Fruit fly (Drosophila melanogaster): ENCODE measurements around the gene alt.

The alt gene

DNA sequence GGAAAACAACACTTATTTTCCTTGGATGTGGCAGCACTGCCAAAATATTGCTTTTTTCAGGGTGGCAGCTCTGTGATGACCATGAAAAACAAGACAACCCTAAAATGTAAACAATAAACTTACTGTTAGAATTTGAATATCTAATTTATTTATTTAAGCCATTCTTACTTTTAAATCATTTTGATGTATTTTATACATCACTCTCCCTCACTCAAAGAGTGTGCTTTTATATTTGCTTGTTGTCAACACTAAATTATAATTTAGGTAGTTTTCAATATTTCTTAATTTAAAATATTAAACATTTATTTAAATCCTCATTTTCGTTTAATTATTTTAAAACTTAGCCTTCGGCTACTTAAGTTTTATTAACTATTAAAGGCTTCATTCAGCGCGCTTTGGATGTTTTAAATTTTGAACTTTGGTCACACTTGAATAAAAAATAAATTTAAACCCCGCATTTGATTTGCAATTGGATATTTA is 11.4 kb downstream of the alt start, which contains the start of the genes CG7523 and Mps1:
Gene CG7523 (minus strand): TSS at position 39 of the 480 bp plus-strand sequence.
Gene Mps1 (plus strand): TSS at position 415 of the 480 bp plus-strand sequence.
- TF ChIP-seq Myc (optimal IDR thresholded peaks at IDR 0.05) (no peak), ttk (optimal IDR thresholded peaks at IDR 0.05) (no peak), h (optimal IDR thresholded peaks at IDR 0.05) (no peak), insv (optimal IDR thresholded peaks at IDR 0.05) (no peak), psq (optimal IDR thresholded peaks at IDR 0.05) (no peak), Sin3A (optimal IDR thresholded peaks at IDR 0.05) (no peak)

DNA sequence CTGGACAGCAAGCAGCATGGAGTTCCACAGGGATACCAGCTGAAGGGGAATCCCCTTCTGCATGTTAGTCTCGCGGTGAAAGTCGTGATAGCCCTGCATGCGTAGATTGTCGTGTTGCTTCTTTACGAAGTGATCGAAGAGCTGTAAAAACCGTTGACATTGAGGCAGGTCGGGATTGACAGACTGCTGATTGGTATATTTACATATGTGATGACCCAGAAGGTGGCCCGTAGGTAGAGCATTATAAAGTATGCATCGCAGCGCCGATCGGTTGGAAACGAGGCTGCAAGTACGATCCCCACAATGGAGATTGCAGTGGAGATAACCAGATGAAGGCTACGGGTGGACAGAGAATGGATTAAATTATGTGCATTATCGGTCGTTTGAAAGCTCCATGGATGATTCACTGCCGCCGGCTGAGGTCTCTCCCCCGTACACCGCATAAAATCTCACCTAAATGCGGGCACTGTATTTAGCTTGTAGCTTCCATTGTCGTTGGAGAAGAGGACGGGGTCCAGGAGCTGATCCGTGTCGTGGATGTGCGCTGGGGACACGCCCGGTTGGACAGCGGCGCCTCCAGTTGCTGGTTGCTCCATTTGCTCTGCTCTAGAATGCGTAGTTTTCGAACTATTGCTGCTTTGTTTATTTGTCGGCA is 12.0 kb downstream of the alt start:
- TF ChIP-seq h (optimal IDR thresholded peaks at IDR 0.05) (no peak), Sin3A (optimal IDR thresholded peaks at IDR 0.05) (no peak), Myc (optimal IDR thresholded peaks at IDR 0.05) (no peak), psq (optimal IDR thresholded peaks at IDR 0.05) (no peak), insv (optimal IDR thresholded peaks at IDR 0.05) (no peak), ttk (optimal IDR thresholded peaks at IDR 0.05) (no peak)

DNA sequence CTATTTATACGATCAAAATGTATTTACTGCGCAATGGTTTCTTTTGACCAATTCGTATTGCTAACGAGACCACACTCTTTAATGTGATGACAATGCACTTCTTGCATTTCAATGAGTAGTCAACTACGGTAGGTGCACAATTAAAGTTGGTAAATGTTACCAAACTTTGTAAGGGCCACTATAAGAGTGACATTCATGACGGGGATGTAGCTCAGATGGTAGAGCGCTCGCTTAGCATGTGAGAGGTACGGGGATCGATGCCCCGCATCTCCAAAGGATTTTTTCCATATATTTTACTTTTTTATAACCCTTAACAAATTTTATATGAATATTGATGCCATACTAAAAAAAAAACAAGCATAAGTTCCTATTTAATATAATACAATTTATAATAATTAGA is 14.3 kb downstream of the alt start:
- no peak for TF ChIP-seq h (optimal IDR thresholded peaks at IDR 0.05)
- TF ChIP-seq psq (optimal IDR thresholded peaks at IDR 0.05) = no peak
- TF ChIP-seq ttk (optimal IDR thresholded peaks at IDR 0.05) = no peak
- no peak for TF ChIP-seq Myc (optimal IDR thresholded peaks at IDR 0.05)
- no peak for TF ChIP-seq insv (optimal IDR thresholded peaks at IDR 0.05)
- TF ChIP-seq Sin3A (optimal IDR thresholded peaks at IDR 0.05) = no peak

DNA sequence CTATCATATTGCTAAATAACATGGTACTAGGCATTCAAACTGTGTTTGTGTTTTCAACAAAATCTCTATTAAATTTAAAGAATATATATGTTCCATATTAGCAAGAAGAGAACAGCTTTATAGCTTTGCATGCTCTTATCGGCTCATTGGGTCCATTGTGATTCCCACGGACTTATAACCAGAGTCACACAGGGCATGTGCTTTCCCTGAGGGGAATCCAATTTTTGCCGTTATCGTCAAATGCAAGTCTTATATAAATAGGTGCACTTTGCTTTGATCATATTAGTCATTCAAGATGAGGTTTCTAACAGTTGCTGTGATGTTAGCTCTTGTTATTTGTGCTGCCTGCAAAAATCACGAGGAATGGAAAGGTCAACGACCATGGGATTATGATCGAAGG is 15.0 kb downstream of the alt start, which contains the start of gene CG45045:
Gene CG45045 (plus strand): TSS at position 294 of the 400 bp plus-strand sequence.
- TF ChIP-seq insv (optimal IDR thresholded peaks at IDR 0.05) (no peak), psq (optimal IDR thresholded peaks at IDR 0.05) (no peak), Myc (optimal IDR thresholded peaks at IDR 0.05) (no peak), h (optimal IDR thresholded peaks at IDR 0.05) (no peak), ttk (optimal IDR thresholded peaks at IDR 0.05) (no peak), Sin3A (optimal IDR thresholded peaks at IDR 0.05) (no peak)

DNA sequence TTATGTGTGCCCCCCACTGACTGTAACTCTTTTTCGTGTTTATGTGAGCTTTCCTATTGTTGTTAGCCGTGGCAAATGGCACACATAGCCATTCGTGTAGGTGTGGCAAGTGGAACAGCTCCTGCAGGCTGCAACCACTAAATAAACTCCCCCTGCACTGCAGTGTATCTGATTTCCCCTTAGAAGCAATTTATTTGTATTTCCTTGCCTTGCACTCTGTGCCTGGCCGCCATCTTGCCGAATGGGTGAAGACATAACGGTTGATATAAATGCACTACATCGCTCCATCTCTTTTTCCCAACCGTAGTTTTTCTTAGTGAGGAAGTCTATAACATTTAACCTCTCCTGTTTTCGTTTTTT is 15.5 kb downstream of the alt start:
- TF ChIP-seq Sin3A (optimal IDR thresholded peaks at IDR 0.05) = no peak
- TF ChIP-seq insv (optimal IDR thresholded peaks at IDR 0.05) = no peak
- TF ChIP-seq psq (optimal IDR thresholded peaks at IDR 0.05) = no peak
- no peak for TF ChIP-seq Myc (optimal IDR thresholded peaks at IDR 0.05)
- TF ChIP-seq ttk (optimal IDR thresholded peaks at IDR 0.05) = no peak
- TF ChIP-seq h (optimal IDR thresholded peaks at IDR 0.05) = no peak

DNA sequence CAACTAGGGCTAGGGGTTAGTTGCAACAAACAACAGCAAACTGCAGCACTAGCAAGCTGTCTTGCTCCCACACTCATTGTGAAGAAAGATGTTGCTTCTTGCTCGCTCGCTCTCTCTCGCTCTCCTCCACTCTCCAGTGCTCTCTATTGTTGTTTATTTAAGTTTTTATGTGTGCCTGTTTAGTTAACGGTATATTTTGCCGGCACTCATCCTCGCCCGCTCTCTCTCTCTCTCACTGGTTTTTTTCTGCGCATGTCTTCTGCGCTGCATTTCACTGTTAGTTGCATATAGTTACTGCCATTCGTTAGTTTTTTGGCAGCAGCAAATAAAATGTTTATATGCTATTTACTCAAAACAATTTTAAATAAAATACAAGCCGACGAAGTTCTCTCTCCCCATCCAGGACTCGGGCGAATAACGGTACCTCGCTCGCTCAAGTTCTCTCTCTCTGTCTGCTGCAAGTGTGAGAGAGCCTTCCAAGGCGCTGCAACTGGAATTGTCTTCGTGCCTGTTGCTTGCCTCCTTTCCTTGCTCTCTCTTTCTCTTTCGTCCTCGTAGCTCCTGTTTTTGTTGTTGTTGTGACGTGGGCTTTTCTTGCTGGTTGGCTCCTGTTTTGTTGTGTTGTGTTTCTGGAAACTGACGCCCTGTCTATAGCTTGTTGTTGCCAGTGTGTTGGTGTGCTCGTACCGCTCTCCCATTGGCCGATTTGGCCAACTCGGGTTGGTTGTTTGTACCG is 16.1 kb downstream of the alt start:
- TF ChIP-seq insv (optimal IDR thresholded peaks at IDR 0.05) = no peak
- no peak for TF ChIP-seq h (optimal IDR thresholded peaks at IDR 0.05)
- no peak for TF ChIP-seq ttk (optimal IDR thresholded peaks at IDR 0.05)

DNA sequence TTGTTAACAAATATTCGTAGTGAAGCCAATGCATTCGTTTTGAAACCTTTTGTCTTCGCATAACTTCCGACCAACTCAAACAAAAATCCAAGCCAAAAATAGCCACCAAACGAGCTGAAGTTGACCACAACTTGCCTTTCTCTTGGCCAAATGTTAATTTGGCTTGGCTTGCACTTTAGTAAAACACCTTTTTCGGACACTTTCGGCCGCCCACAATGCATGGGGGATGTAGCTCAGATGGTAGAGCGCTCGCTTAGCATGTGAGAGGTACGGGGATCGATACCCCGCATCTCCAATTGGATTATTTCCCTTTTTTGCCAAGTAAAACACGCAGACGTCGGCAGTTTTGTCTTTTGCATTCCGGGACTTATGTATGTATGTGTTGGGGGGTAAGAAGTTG is 25.4 kb downstream of the alt start:
- TF ChIP-seq Sin3A (optimal IDR thresholded peaks at IDR 0.05) (no peak), ttk (optimal IDR thresholded peaks at IDR 0.05) (no peak), psq (optimal IDR thresholded peaks at IDR 0.05) (no peak), Myc (optimal IDR thresholded peaks at IDR 0.05) (no peak), h (optimal IDR thresholded peaks at IDR 0.05) (no peak), insv (optimal IDR thresholded peaks at IDR 0.05) (no peak)

DNA sequence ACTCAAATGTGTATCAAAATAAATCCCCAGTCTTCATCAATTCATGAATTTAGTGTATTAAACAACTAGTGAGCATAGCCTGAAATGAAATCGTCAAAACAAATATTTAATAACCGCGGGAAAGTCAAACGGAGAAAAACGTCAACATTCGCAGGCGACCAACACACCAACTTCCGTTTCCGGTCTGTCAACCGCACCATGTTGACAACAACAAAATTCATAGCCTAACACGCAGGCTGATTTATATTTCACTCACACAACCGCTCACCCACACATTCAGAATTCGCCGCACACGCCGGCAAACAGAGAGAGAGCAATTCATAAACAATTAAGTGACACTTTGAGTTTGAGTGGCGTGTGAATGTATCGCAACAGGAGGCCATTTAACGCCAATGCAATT is 27.3 kb downstream of the alt start:
- TF ChIP-seq Myc (optimal IDR thresholded peaks at IDR 0.05) (no peak), h (optimal IDR thresholded peaks at IDR 0.05) (no peak), ttk (optimal IDR thresholded peaks at IDR 0.05) (no peak), psq (optimal IDR thresholded peaks at IDR 0.05) (no peak), Sin3A (optimal IDR thresholded peaks at IDR 0.05) (no peak), insv (optimal IDR thresholded peaks at IDR 0.05) (no peak)

DNA sequence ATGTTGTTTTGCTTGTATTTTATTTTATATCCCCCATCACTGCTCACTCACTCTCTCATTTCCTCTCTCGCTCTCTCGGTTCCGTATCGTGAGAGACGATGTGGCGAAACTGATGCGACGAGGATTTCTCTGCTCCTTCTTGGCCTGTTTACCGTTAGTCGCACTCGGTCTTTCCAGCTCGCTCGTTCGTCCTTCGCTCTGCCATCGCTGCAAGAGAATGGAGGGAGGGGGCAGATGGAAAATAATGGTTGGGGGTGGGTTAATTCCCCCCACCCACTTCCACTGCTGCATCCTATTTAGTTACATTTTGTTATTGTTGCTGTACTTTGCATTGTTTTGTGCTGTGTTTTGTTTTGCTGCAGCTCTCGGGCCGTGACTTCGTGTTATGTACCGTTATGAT is 28.4 kb downstream of the alt start:
- TF ChIP-seq insv (optimal IDR thresholded peaks at IDR 0.05) (no peak), psq (optimal IDR thresholded peaks at IDR 0.05) (no peak), ttk (optimal IDR thresholded peaks at IDR 0.05) (no peak), h (optimal IDR thresholded peaks at IDR 0.05) (no peak), Myc (optimal IDR thresholded peaks at IDR 0.05) (no peak), Sin3A (optimal IDR thresholded peaks at IDR 0.05) (no peak)

DNA sequence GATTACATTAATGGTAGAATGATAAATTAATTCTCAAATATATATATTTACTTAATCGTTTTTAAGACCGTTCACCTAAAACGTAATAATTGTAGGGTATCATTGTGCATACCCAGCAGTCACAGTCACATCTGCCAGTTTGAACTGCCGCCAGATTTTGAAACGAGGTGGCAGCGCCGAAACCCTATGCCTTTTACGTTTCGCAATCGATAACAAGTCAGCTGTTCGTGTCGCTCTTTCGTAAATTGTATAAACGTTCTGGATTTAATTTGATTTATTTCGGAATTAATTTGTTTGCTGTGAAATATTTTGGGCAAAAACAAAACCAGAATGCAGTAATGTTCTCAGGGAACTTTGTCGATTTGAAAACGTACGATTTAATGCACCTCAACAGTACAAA is 34.9 kb downstream of the alt start, which contains the start of gene CG14322:
Gene CG14322 (plus strand): TSS at position 236 of the 400 bp plus-strand sequence.
- TF ChIP-seq psq (optimal IDR thresholded peaks at IDR 0.05) = no peak
- no peak for TF ChIP-seq h (optimal IDR thresholded peaks at IDR 0.05)
- no peak for TF ChIP-seq insv (optimal IDR thresholded peaks at IDR 0.05)
- no peak for TF ChIP-seq Sin3A (optimal IDR thresholded peaks at IDR 0.05)
- no peak for TF ChIP-seq Myc (optimal IDR thresholded peaks at IDR 0.05)
- no peak for TF ChIP-seq ttk (optimal IDR thresholded peaks at IDR 0.05)

DNA sequence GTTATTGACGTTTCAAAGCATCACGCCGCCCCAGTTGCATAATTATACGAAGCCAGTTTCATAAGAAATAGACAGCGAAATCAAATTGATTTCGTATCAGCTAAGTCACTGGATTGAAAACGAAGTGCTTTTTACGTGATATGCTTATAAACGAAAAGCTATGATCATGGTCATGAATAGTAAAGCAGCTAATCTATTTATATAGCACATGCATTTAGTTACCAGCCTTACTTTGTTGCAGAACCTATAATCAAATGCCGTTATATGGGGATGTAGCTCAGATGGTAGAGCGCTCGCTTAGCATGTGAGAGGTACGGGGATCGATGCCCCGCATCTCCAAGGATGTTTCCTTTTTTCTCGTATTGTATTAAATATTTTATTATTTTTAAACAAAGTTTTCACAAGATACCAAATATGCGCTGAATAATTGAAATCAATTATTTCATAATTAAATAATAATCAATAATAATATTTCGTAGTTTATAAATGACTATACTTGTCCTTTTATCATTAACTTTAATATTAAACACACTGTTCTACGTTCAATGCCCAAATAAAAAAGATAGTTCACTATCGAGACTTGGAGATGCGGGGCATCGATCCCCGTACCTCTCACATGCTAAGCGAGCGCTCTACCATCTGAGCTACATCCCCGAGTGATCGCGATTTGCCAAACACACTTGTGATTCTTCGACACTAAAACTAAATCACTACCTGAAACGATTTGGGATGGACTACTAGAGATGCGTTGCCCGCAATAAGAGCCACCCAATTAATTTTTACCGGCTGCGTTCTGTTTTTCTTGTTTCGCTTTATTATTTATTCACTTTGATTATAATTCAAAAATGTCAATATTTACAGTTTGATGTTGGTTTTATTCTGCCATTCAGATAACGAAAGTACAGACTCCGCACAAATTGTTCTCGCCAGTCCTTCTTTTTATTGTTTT is 35.9 kb downstream of the alt start:
- TF ChIP-seq psq (optimal IDR thresholded peaks at IDR 0.05) = no peak
- no peak for TF ChIP-seq Myc (optimal IDR thresholded peaks at IDR 0.05)
- TF ChIP-seq Sin3A (optimal IDR thresholded peaks at IDR 0.05) = no peak
- TF ChIP-seq h (optimal IDR thresholded peaks at IDR 0.05) = no peak
- no peak for TF ChIP-seq insv (optimal IDR thresholded peaks at IDR 0.05)
- TF ChIP-seq ttk (optimal IDR thresholded peaks at IDR 0.05) = no peak

Measured in Kc167 (cell line).